Fruit fly (Drosophila melanogaster) whole organism, pupa: ENCODE data around the gene Twdlalpha.
A peak's percentile ranks its signal among the peaks of the same experiment; 100 is the strongest.

Experiments used
- CG14655 ChIP-seq: fragments of 200-800 bp; sonication (Bioruptor generic); optimal IDR thresholded peaks from 3 replicates; lab custom pipeline; 2017; ENCODE audit warnings: mild to moderate bottlenecking, missing biosample characterization, missing genetic modification reagents, missing genetic modification characterization
- CG17806 ChIP-seq: fragments of 200-800 bp; sonication (Bioruptor generic); optimal IDR thresholded peaks from 2 replicates; lab custom pipeline; 2018; ENCODE audit warnings: missing biosample characterization, mild to moderate bottlenecking, missing genetic modification characterization, moderate library complexity
- CG32121 ChIP-seq: fragments of 200-800 bp; sonication (Bioruptor generic); IDR thresholded peaks from 2 replicates; pipeline ENCODE4 v1.3.6; 2022; ENCODE audit warnings: missing biosample characterization, missing genetic modification characterization
- EcR ChIP-seq: fragments of 200-800 bp; sonication (Bioruptor generic); optimal IDR thresholded peaks from 3 replicates; lab custom pipeline; 2019; ENCODE audit warnings: missing biosample characterization, missing genetic modification characterization, mild to moderate bottlenecking, moderate library complexity, missing genetic modification reagents
- Snoo ChIP-seq: fragments of 200-800 bp; sonication (Bioruptor generic); optimal IDR thresholded peaks from 3 replicates; lab custom pipeline; 2017; ENCODE audit warnings: missing biosample characterization, mild to moderate bottlenecking, missing genetic modification characterization, inconsistent platforms
- fd96Ca ChIP-seq: fragments of 200-800 bp; sonication (Bioruptor generic); IDR thresholded peaks from 3 replicates; pipeline ENCODE4 v1.3.6; 2022; ENCODE audit warnings: missing biosample characterization, missing genetic modification characterization
- rn ChIP-seq: fragments of 200-800 bp; sonication (Bioruptor generic); IDR thresholded peaks from 2 replicates; pipeline ENCODE4 v1.3.6; 2022; ENCODE audit warnings: missing biosample characterization, missing genetic modification characterization

DNA sequence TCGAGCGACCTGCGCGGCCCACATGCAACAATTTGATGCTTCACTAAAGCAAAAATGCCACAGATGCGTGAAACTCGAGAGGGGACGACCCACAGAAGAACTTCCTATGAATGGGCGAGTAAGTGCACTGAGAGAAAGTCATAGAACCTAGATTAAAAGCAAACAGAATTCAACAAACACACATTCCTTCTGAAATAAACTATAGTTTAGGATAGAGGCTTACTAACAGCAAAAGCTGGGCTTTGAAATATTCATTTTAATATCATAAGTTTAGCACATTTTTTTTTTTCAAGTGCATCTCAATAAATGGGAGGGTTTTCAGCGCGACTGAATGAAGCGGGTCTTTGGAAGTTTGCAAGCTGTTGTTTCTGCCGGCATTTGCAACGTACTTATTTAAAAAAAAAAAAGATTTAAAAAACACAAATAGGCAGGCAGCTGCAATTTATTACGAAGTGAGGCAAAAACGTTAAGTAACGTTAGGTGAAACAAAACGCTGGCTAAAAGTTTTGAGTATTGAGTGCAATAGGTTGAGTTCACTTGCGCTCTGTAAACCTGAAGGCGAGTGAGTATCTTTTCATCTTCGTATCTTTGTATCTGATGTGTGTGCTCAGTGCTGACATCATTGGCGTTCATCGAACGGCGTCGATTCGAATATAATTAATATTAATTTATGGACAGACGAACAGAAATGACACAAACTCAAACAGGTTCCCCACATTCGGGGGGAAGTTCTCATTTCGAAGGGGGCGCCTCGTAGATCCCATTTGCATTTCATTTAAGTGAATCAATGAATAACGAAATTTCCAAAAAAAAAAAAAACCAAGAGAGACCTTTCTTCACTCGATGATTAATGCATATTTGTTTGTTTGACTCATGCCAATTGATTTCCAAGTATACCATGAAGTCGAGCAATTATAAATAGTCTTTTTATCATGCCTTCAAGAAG is 30.5 kb downstream of the Twdlalpha start:
- TF ChIP-seq CG14655 (GFP tag; lab: Kevin White, UChicago) (peak; percentile 66), fd96Ca (GFP tag; lab: Robert Waterston, UW) (peak; percentile 84), Snoo (tag; lab: Kevin White, UChicago) (peak; percentile 32), CG32121 (GFP tag; lab: Robert Waterston, UW) (peak; percentile 57), rn (peak; percentile 36; the same call in 1 of the 2 replicates), EcR (GFP tag; lab: Kevin White, UChicago) (no peak), CG17806 (tag; lab: Kevin White, UChicago) (peak; percentile 70)
